Worm (Caenorhabditis elegans) whole organism, L1 larva: ENCODE results near the gene srh-22.
A peak's percentile ranks its signal among the peaks of the same experiment; 100 is the strongest.

Source experiments
- C04F5.9 ChIP-seq: sonication (generic microtip); optimal IDR thresholded peaks from 2 replicates; lab custom pipeline; 2016; ENCODE audit warnings: missing genetic modification characterization, missing compliant biosample characterization
- alr-1 ChIP-seq: fragments of 200-800 bp; sonication (Bioruptor generic); optimal IDR thresholded peaks from 2 replicates; lab custom pipeline; 2018; ENCODE audit warnings: borderline replicate concordance, mild to moderate bottlenecking, missing genetic modification characterization, missing compliant biosample characterization
- aly-2 ChIP-seq: fragments of 150-350 bp; optimal IDR thresholded peaks from 2 replicates; lab custom pipeline; 2014; ENCODE audit warnings: missing biosample characterization, missing genetic modification characterization
- ceh-63 ChIP-seq: fragments of 200-800 bp; sonication (Bioruptor generic); optimal IDR thresholded peaks from 2 replicates; lab custom pipeline; 2018; ENCODE audit warnings: mild to moderate bottlenecking, missing genetic modification characterization, missing compliant biosample characterization
- ceh-8 ChIP-seq: fragments of 200-800 bp; sonication (Bioruptor generic); optimal IDR thresholded peaks from 2 replicates; lab custom pipeline; 2018; ENCODE audit warnings: mild to moderate bottlenecking, missing genetic modification characterization, moderate library complexity, missing compliant biosample characterization
- ceh-88 ChIP-seq: fragments of 200-800 bp; sonication (Bioruptor generic); IDR thresholded peaks from 2 replicates; pipeline ENCODE4 v1.3.6; 2022; ENCODE audit warnings: missing genetic modification characterization, missing compliant biosample characterization
- ceh-90 ChIP-seq: sonication (generic microtip); optimal IDR thresholded peaks from 2 replicates; lab custom pipeline; 2016; ENCODE audit warnings: missing genetic modification characterization, missing compliant biosample characterization
- ces-1 ChIP-seq: fragments of 150-350 bp; optimal IDR thresholded peaks from 2 replicates; lab custom pipeline; 2014; ENCODE audit warnings: missing biosample characterization, missing genetic modification reagents, missing genetic modification characterization
- dpl-1 ChIP-seq, 3 experiments: fragments of 150-350 bp in 2 of 3; sonication (generic microtip) in 1 of 3; optimal IDR thresholded peaks; 2 replicates each; lab custom pipeline; 2014 to 2017; ENCODE audit warnings: missing biosample characterization in 3 of 3, missing genetic modification characterization in 3 of 3, missing genetic modification reagents in 3 of 3
- elt-2 ChIP-seq: sonication (generic microtip); optimal IDR thresholded peaks from 2 replicates; lab custom pipeline; 2016; ENCODE audit warnings: missing genetic modification characterization, mild to moderate bottlenecking, inconsistent platforms, missing compliant biosample characterization, missing genetic modification reagents
- elt-3 ChIP-seq, 6 experiments: fragments of 150-350 bp in 1 of 6; sonication (generic microtip); optimal IDR thresholded peaks; 2 replicates each; lab custom pipeline; 2017 to 2018; ENCODE audit warnings: missing biosample characterization in 6 of 6, missing genetic modification characterization in 6 of 6, inconsistent platforms in 1 of 6
- fkh-4 ChIP-seq: sonication (generic microtip); optimal IDR thresholded peaks from 2 replicates; lab custom pipeline; 2016; ENCODE audit warnings: missing compliant biosample characterization, missing genetic modification characterization, borderline replicate concordance
- hlh-17 ChIP-seq: fragments of 200-800 bp; sonication (Bioruptor generic); optimal IDR thresholded peaks from 2 replicates; lab custom pipeline; 2018; ENCODE audit warnings: missing genetic modification characterization, mild to moderate bottlenecking, missing compliant biosample characterization, moderate library complexity, borderline replicate concordance
- hlh-4 ChIP-seq: sonication (generic microtip); optimal IDR thresholded peaks from 2 replicates; lab custom pipeline; 2016; ENCODE audit warnings: mild to moderate bottlenecking, missing genetic modification characterization, missing compliant biosample characterization
- jun-1 ChIP-seq: fragments of 150-350 bp; optimal IDR thresholded peaks from 2 replicates; lab custom pipeline; 2014; ENCODE audit warnings: missing biosample characterization, missing genetic modification reagents, missing genetic modification characterization
- lin-13 ChIP-seq: fragments of 150-350 bp; optimal IDR thresholded peaks from 2 replicates; lab custom pipeline; 2014; ENCODE audit warnings: missing biosample characterization, missing genetic modification reagents, missing genetic modification characterization
- lin-14 ChIP-seq: fragments of 200-800 bp; sonication (Bioruptor generic); optimal IDR thresholded peaks from 2 replicates; lab custom pipeline; 2018; ENCODE audit warnings: mild to moderate bottlenecking, missing genetic modification characterization, moderate library complexity, missing compliant biosample characterization
- lin-15B ChIP-seq: fragments of 150-350 bp; sonication (generic microtip); optimal IDR thresholded peaks from 3 replicates; lab custom pipeline; 2014; ENCODE audit warnings: missing biosample characterization, missing genetic modification characterization
- mab-9 ChIP-seq: fragments of 200-800 bp; sonication (Bioruptor generic); IDR thresholded peaks from 2 replicates; pipeline ENCODE4 v1.3.6; 2022; ENCODE audit warnings: missing genetic modification reagents, missing genetic modification characterization, missing compliant biosample characterization
- mdl-1 ChIP-seq, 2 experiments: fragments of 150-350 bp; optimal IDR thresholded peaks; 2 replicates each; lab custom pipeline; 2014 to 2017; ENCODE audit warnings: missing biosample characterization in 2 of 2, missing genetic modification characterization in 2 of 2, inconsistent platforms in 1 of 2
- mef-2 ChIP-seq: fragments of 150-350 bp; optimal IDR thresholded peaks from 2 replicates; lab custom pipeline; 2014; ENCODE audit warnings: missing biosample characterization, missing genetic modification characterization
- nhr-19 ChIP-seq: fragments of 200-800 bp; sonication (Bioruptor generic); conservative IDR thresholded peaks from 2 replicates; pipeline ENCODE4 v1.3.6; 2022; ENCODE audit warnings: missing genetic modification characterization, missing compliant biosample characterization
- nhr-237 ChIP-seq: fragments of 150-350 bp; optimal IDR thresholded peaks from 2 replicates; lab custom pipeline; 2014; ENCODE audit warnings: missing biosample characterization, missing genetic modification characterization
- nhr-71 ChIP-seq: sonication (generic microtip); optimal IDR thresholded peaks from 2 replicates; lab custom pipeline; 2016; ENCODE audit warnings: mild to moderate bottlenecking, missing genetic modification characterization, moderate library complexity, missing compliant biosample characterization
- nhr-76 ChIP-seq: sonication (generic microtip); optimal IDR thresholded peaks from 2 replicates; lab custom pipeline; 2017; ENCODE audit warnings: missing biosample characterization, missing genetic modification characterization
- nhr-77 ChIP-seq: fragments of 150-350 bp; optimal IDR thresholded peaks from 2 replicates; lab custom pipeline; 2014; ENCODE audit warnings: missing biosample characterization, missing genetic modification characterization
- nhr-84 ChIP-seq: sonication (generic microtip); optimal IDR thresholded peaks from 2 replicates; lab custom pipeline; 2017; ENCODE audit warnings: missing biosample characterization, missing genetic modification characterization
- nhr-85 ChIP-seq: sonication (generic microtip); peaks from one replicate; lab custom pipeline; 2016; ENCODE audit warnings: missing genetic modification characterization, inconsistent platforms, missing compliant biosample characterization
- nhr-90 ChIP-seq: sonication (generic microtip); optimal IDR thresholded peaks from 2 replicates; lab custom pipeline; 2016; ENCODE audit warnings: mild to moderate bottlenecking, missing genetic modification characterization, missing compliant biosample characterization; ENCODE audit not compliant: poor library complexity
- pag-3 ChIP-seq: sonication (generic microtip); optimal IDR thresholded peaks from 2 replicates; lab custom pipeline; 2017; ENCODE audit warnings: missing genetic modification characterization, mild to moderate bottlenecking, missing compliant biosample characterization, antibody characterized with exemption, borderline replicate concordance; ENCODE audit not compliant: insufficient read depth
- pax-3 ChIP-seq: fragments of 200-800 bp; sonication (Bioruptor generic); optimal IDR thresholded peaks from 2 replicates; lab custom pipeline; 2018; ENCODE audit warnings: mild to moderate bottlenecking, missing genetic modification characterization, moderate library complexity, missing compliant biosample characterization
- pqm-1 ChIP-seq: sonication (generic microtip); optimal IDR thresholded peaks from 3 replicates; lab custom pipeline; 2017; ENCODE audit warnings: missing biosample characterization, missing genetic modification characterization
- rnt-1 ChIP-seq: sonication (generic microtip); optimal IDR thresholded peaks from 2 replicates; lab custom pipeline; 2016; ENCODE audit warnings: mild to moderate bottlenecking, missing genetic modification characterization, moderate library complexity, missing compliant biosample characterization
- skn-1 ChIP-seq: fragments of 150-350 bp; optimal IDR thresholded peaks from 2 replicates; lab custom pipeline; 2014; ENCODE audit warnings: missing biosample characterization, missing genetic modification characterization
- snu-23 ChIP-seq: sonication (generic microtip); optimal IDR thresholded peaks from 2 replicates; lab custom pipeline; 2016; ENCODE audit warnings: missing genetic modification characterization, missing compliant biosample characterization
- sox-4 ChIP-seq: sonication (generic microtip); optimal IDR thresholded peaks from 2 replicates; lab custom pipeline; 2016; ENCODE audit warnings: missing genetic modification characterization, missing compliant biosample characterization
- sptf-1 ChIP-seq: fragments of 150-350 bp; optimal IDR thresholded peaks from 2 replicates; lab custom pipeline; 2014; ENCODE audit warnings: missing biosample characterization, missing genetic modification characterization
- tlp-1 ChIP-seq: fragments of 150-350 bp; optimal IDR thresholded peaks from 2 replicates; lab custom pipeline; 2014; ENCODE audit warnings: missing biosample characterization, missing genetic modification characterization
- unc-30 ChIP-seq: sonication (generic microtip); optimal IDR thresholded peaks from 2 replicates; lab custom pipeline; 2017; ENCODE audit warnings: missing biosample characterization, missing genetic modification characterization
- unc-86 ChIP-seq: sonication (generic microtip); optimal IDR thresholded peaks from 2 replicates; lab custom pipeline; 2016; ENCODE audit warnings: missing genetic modification characterization, missing compliant biosample characterization
- unc-98 ChIP-seq: fragments of 200-800 bp; sonication (Bioruptor generic); IDR thresholded peaks from 2 replicates; pipeline ENCODE4 v1.3.6; 2022; ENCODE audit warnings: missing genetic modification characterization, missing compliant biosample characterization
- xbp-1 ChIP-seq: sonication (generic microtip); optimal IDR thresholded peaks from 2 replicates; lab custom pipeline; 2016; ENCODE audit warnings: missing genetic modification characterization, missing compliant biosample characterization
- zip-4 ChIP-seq: fragments of 200-800 bp; sonication (Bioruptor generic); optimal IDR thresholded peaks from 2 replicates; lab custom pipeline; 2018; ENCODE audit warnings: mild to moderate bottlenecking, missing genetic modification characterization, moderate library complexity, missing compliant biosample characterization

The srh-22 gene

DNA sequence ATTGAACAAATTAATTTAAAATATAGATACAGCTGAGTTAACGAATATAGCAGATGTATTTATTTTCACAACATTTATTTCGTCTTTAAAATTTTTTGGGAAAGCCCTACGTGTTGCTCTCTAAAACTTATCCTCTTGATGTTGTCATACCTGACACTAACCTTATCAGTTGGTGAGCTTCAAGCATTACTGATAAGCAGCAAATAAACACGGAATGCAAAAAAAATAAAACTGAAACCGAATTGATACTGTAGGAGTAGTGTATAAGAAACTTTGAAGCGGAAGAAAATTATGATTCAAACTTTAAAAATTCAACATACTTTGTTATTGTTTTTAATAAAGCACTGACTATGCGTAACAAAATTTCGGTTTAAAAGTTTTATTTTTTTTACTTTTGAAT lies 13.0 kb downstream of the srh-22 start:
- no peak for TF ChIP-seq nhr-237 (tag; lab: Kevin White, UChicago)
- no peak for TF ChIP-seq xbp-1 (tag; lab: Kevin White, UChicago)
- TF ChIP-seq pqm-1 (tag; lab: Kevin White, UChicago): peak; percentile 19
- TF ChIP-seq lin-15B (tag; lab: Kevin White, UChicago): no peak
- no peak for TF ChIP-seq nhr-84 (tag; lab: Kevin White, UChicago)
- TF ChIP-seq lin-14 (GFP tag; lab: Kevin White, UChicago): no peak
- peak; percentile 60 for TF ChIP-seq elt-2 (tag; lab: Kevin White, UChicago)
- no peak for TF ChIP-seq skn-1 (tag; lab: Kevin White, UChicago)
- TF ChIP-seq, all 84 proteins: peak for 2

DNA sequence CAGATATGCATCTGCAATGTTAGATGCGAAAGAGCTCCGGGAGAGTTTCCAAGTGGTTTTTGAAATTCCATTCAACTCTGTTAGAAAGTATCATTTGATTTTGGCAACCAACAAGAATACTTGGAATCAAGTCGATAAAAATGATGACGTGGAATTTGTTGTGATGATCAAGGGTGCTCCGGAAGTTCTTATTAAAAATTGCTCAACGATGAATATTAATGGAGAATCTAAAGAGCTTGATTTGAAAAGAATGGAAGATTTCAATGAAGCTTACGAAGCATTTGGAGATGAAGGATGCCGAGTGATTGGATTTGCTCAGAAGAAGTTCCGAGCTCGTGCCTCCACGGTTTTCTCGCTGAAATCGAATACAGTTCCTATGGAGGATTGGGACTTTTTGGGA lies 15.2 kb downstream of the srh-22 start:
- no peak for TF ChIP-seq sox-4 (tag; lab: Kevin White, UChicago)
- no peak for TF ChIP-seq nhr-76 (tag; lab: Kevin White, UChicago)
- TF ChIP-seq snu-23 (GFP tag; lab: Kevin White, UChicago): no peak
- TF ChIP-seq mab-9 (GFP tag; lab: Robert Waterston, UW): no peak
- TF ChIP-seq pqm-1 (tag; lab: Kevin White, UChicago): no peak
- no peak for TF ChIP-seq nhr-85 (tag; lab: Kevin White, UChicago)
- no peak for TF ChIP-seq lin-13 (GFP tag; lab: Kevin White, UChicago)
- TF ChIP-seq sptf-1 (tag; lab: Kevin White, UChicago): no peak
- TF ChIP-seq jun-1: no peak
- TF ChIP-seq fkh-4 (tag; lab: Kevin White, UChicago): no peak
- TF ChIP-seq unc-98 (GFP tag; lab: Robert Waterston, UW): no peak
- TF ChIP-seq pag-3: no peak
- TF ChIP-seq elt-2 (tag; lab: Kevin White, UChicago): no peak
- no peak for TF ChIP-seq mef-2
- no peak for TF ChIP-seq ceh-8
- no peak for TF ChIP-seq hlh-17
- no peak for TF ChIP-seq nhr-71 (tag; lab: Kevin White, UChicago)

DNA sequence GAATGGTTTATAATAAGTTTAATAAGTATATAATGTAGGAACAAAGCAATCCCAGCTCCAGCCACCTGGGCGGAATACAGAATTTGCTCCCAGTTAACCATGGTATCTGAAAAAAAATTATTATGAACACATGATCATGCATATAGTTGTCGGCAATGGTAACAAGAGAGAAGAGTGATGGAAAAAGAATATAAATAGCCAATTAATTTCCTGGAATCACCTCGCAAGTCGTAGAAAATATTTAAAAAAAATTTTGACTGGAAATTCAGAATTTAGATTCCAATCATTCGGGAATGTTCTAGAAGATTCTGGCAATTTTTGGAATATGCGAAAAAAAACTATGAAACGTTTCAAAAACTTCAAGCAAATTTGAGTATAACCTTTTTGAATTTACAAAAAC lies 22.1 kb downstream of the srh-22 start, which contains the start of gene str-211:
TSS of gene str-211 (minus strand) at position 101 of the 400 bp plus-strand sequence.
- no peak for TF ChIP-seq elt-3 (tag; optimal IDR thresholded peaks at IDR 0.05; lab: Kevin White, UChicago)
- TF ChIP-seq rnt-1 (tag; lab: Kevin White, UChicago): no peak
- TF ChIP-seq zip-4 (GFP tag; lab: Kevin White, UChicago): no peak
- no peak for TF ChIP-seq C04F5.9 (tag; lab: Kevin White, UChicago)
- no peak for TF ChIP-seq nhr-77 (tag; lab: Kevin White, UChicago)
- TF ChIP-seq unc-86 (tag; lab: Kevin White, UChicago): no peak
- TF ChIP-seq pax-3: no peak
- TF ChIP-seq mdl-1 (tag; optimal IDR thresholded peaks at IDR 0.05; lab: Kevin White, UChicago): no peak
- TF ChIP-seq ceh-63 (GFP tag; lab: Kevin White, UChicago): no peak

DNA sequence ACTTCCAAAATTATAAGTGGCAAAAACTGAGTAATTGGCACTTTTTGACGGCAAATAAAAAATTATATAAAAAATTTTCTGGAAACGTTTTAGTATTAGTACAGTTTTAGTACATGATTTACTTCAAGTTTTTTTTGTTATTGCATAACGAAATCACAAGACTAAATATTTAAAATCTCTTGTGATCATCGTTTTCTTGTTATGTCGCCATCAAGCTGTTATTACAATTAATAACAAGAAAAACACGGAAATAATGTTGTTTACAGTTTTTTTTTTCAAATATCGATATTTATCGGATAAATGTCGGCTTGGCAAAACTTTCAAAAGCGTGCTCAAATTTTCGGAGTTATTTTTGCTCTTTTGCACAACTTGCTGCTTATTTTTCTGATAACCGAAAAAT lies 26.5 kb downstream of the srh-22 start, which contains the start of gene str-209:
TSS of gene str-209 (plus strand) at position 301 of the 400 bp plus-strand sequence.
- no peak for TF ChIP-seq aly-2 (tag; lab: Kevin White, UChicago)
- TF ChIP-seq fkh-4 (tag; lab: Kevin White, UChicago): no peak
- no peak for TF ChIP-seq nhr-77 (tag; lab: Kevin White, UChicago)
- no peak for TF ChIP-seq hlh-4 (tag; lab: Kevin White, UChicago)
- TF ChIP-seq lin-15B (tag; lab: Kevin White, UChicago): no peak
- no peak for TF ChIP-seq nhr-19
- TF ChIP-seq nhr-90 (tag; lab: Kevin White, UChicago): no peak
- TF ChIP-seq nhr-84 (tag; lab: Kevin White, UChicago): no peak
- TF ChIP-seq ceh-90 (tag; lab: Kevin White, UChicago): no peak
- TF ChIP-seq tlp-1 (tag; lab: Kevin White, UChicago): no peak
- no peak for TF ChIP-seq lin-14 (GFP tag; lab: Kevin White, UChicago)
- TF ChIP-seq dpl-1 (GFP tag; optimal IDR thresholded peaks at IDR 0.05; lab: Kevin White, UChicago): no peak
- no peak for TF ChIP-seq alr-1 (tag; lab: Kevin White, UChicago)
- no peak for TF ChIP-seq unc-30
- no peak for TF ChIP-seq sox-4 (tag; lab: Kevin White, UChicago)
- TF ChIP-seq unc-86 (tag; lab: Kevin White, UChicago): no peak
- TF ChIP-seq ces-1 (GFP tag; lab: Kevin White, UChicago): no peak
- TF ChIP-seq ceh-88 (GFP tag; lab: Robert Waterston, UW): no peak
- no peak for TF ChIP-seq nhr-71 (tag; lab: Kevin White, UChicago)
- no peak for TF ChIP-seq lin-13 (GFP tag; lab: Kevin White, UChicago)
